Worm (Caenorhabditis elegans) whole organism, late embryonic: ENCODE measurements around the gene T04A6.2.

Experiments
- dmd-4 ChIP-seq: sonication (generic microtip); optimal IDR thresholded peaks from 2 replicates; lab custom pipeline; 2016; ENCODE audit warnings: borderline replicate concordance, missing genetic modification characterization, missing compliant biosample characterization
- pha-4 ChIP-seq: fragments of 150-350 bp; optimal IDR thresholded peaks from 2 replicates; lab custom pipeline; 2018; ENCODE audit warnings: missing biosample characterization, missing genetic modification reagents, missing genetic modification characterization
- sox-2 ChIP-seq: fragments of 200-800 bp; sonication (Bioruptor generic); IDR thresholded peaks from 2 replicates; pipeline ENCODE4 v1.3.6; 2022; ENCODE audit warnings: missing genetic modification reagents, missing genetic modification characterization, missing compliant biosample characterization
- tbx-7 ChIP-seq: sonication (generic microtip); optimal IDR thresholded peaks from 2 replicates; lab custom pipeline; 2016; ENCODE audit warnings: missing genotype, missing genetic modification characterization, missing compliant biosample characterization
- unc-86 ChIP-seq: sonication (generic microtip); optimal IDR thresholded peaks from 2 replicates; lab custom pipeline; 2016; ENCODE audit warnings: missing genetic modification characterization, missing compliant biosample characterization

- no peak for TF ChIP-seq dmd-4 (tag; lab: Kevin White, UChicago)
- TF ChIP-seq unc-86 (tag; lab: Kevin White, UChicago): no peak
- no peak for TF ChIP-seq tbx-7 (tag; lab: Kevin White, UChicago)
- no peak for TF ChIP-seq sox-2 (GFP tag; lab: Robert Waterston, UW)
- no peak for TF ChIP-seq pha-4
These were observed 41.3 kb downstream of the T04A6.2 start, which contains the start of gene baz-2 for ce11 chrIII:7655932-7656331.
